Fruit fly (Drosophila melanogaster) whole organism, embryonic: ENCODE data around the gene Der-2.
A peak's percentile ranks its signal among the peaks of the same experiment; 100 is the strongest.

Experiments
- Antp ChIP-seq: fragments of 200-800 bp; sonication (Bioruptor generic); optimal IDR thresholded peaks from 3 replicates; lab custom pipeline; 2016; ENCODE audit warnings: missing biosample characterization, missing genetic modification characterization
- CG10267 ChIP-seq: fragments of 200-800 bp; sonication (Bioruptor generic); optimal IDR thresholded peaks from 2 replicates; lab custom pipeline; 2018; ENCODE audit warnings: missing biosample characterization, mild to moderate bottlenecking, missing genetic modification characterization, moderate library complexity
- CG12236 ChIP-seq: fragments of 200-800 bp; sonication (Bioruptor generic); optimal IDR thresholded peaks from 2 replicates; lab custom pipeline; 2016; ENCODE audit warnings: missing biosample characterization, missing genetic modification characterization
- CG12299 ChIP-seq: fragments of 200-800 bp; sonication (Bioruptor generic); optimal IDR thresholded peaks from 2 replicates; lab custom pipeline; 2018; ENCODE audit warnings: missing biosample characterization, mild to moderate bottlenecking, missing genetic modification characterization
- CG12391 ChIP-seq: fragments of 200-800 bp; sonication (Bioruptor generic); optimal IDR thresholded peaks from 3 replicates; lab custom pipeline; 2018; ENCODE audit warnings: missing biosample characterization, mild to moderate bottlenecking, missing genetic modification characterization, moderate library complexity
- CG14441 ChIP-seq: fragments of 200-800 bp; sonication (Bioruptor generic); IDR thresholded peaks from 2 replicates; pipeline ENCODE4 v1.3.6; 2022; ENCODE audit warnings: missing biosample characterization, missing genetic modification characterization
- CG17361 ChIP-seq: fragments of 200-800 bp; sonication (Bioruptor generic); IDR thresholded peaks from 3 replicates; pipeline ENCODE4 v1.3.6; 2022; ENCODE audit warnings: missing biosample characterization, missing genetic modification characterization
- CG2712 ChIP-seq: fragments of 200-800 bp; optimal IDR thresholded peaks from 3 replicates; lab custom pipeline; 2019; ENCODE audit warnings: missing biosample characterization, mild to moderate bottlenecking, missing genetic modification characterization, moderate library complexity
- CG32772 ChIP-seq: fragments of 200-800 bp; sonication (Bioruptor generic); IDR thresholded peaks from 2 replicates; pipeline ENCODE4 v1.3.6; 2022; ENCODE audit warnings: missing biosample characterization, missing genetic modification characterization
- CG33213 ChIP-seq: fragments of 200-800 bp; sonication (Bioruptor generic); optimal IDR thresholded peaks from 3 replicates; lab custom pipeline; 2016; ENCODE audit warnings: missing biosample characterization, missing genetic modification characterization
- CG3995 ChIP-seq: fragments of 200-800 bp; sonication (Bioruptor generic); optimal IDR thresholded peaks from 3 replicates; lab custom pipeline; 2016; ENCODE audit warnings: missing biosample characterization, missing genetic modification characterization
- CG7357 ChIP-seq: fragments of 200-800 bp; sonication (Bioruptor generic); IDR thresholded peaks from 3 replicates; pipeline ENCODE4 v1.3.6; 2022; ENCODE audit warnings: missing biosample characterization, missing genetic modification characterization
- CG7745 ChIP-seq: fragments of 200-800 bp; sonication (Bioruptor generic); optimal IDR thresholded peaks from 2 replicates; lab custom pipeline; 2018; ENCODE audit warnings: missing biosample characterization, mild to moderate bottlenecking, missing genetic modification characterization, moderate library complexity
- CG7928 ChIP-seq: fragments of 200-800 bp; sonication (Bioruptor generic); optimal IDR thresholded peaks from 2 replicates; lab custom pipeline; 2017; ENCODE audit warnings: missing biosample characterization, mild to moderate bottlenecking, missing genetic modification characterization
- CG9215 ChIP-seq: fragments of 200-800 bp; sonication (Bioruptor generic); IDR thresholded peaks from 2 replicates; pipeline ENCODE4 v1.3.6; 2022; ENCODE audit warnings: missing biosample characterization, missing genetic modification characterization
- CG9876 ChIP-seq: fragments of 200-800 bp; sonication (Bioruptor generic); optimal IDR thresholded peaks from 2 replicates; lab custom pipeline; 2016; ENCODE audit warnings: missing biosample characterization, missing genetic modification characterization
- CrebB ChIP-seq: fragments of 200-800 bp; sonication (Bioruptor generic); optimal IDR thresholded peaks from 3 replicates; lab custom pipeline; 2018; ENCODE audit warnings: missing biosample characterization, mild to moderate bottlenecking, missing genetic modification characterization
- Elba2 ChIP-seq: fragments of 200-800 bp; sonication (Bioruptor generic); optimal IDR thresholded peaks from 3 replicates; lab custom pipeline; 2016; ENCODE audit warnings: missing biosample characterization, missing genetic modification characterization
- Lim3 ChIP-seq: fragments of 200-800 bp; sonication (Bioruptor generic); IDR thresholded peaks from 2 replicates; pipeline ENCODE4 v1.3.6; 2022; ENCODE audit warnings: missing biosample characterization, missing genetic modification characterization
- Med ChIP-seq: fragments of 200-800 bp; sonication (Bioruptor generic); peaks from one replicate; lab custom pipeline; 2016; ENCODE audit warnings: missing biosample characterization, missing genetic modification characterization, mild to moderate bottlenecking, inconsistent platforms, moderate library complexity
- Nf-YB ChIP-seq: fragments of 200-800 bp; sonication (Bioruptor generic); optimal IDR thresholded peaks from 3 replicates; lab custom pipeline; 2019; ENCODE audit warnings: missing biosample characterization, mild to moderate bottlenecking, missing genetic modification characterization, moderate library complexity
- Oaz ChIP-seq: fragments of 200-800 bp; sonication (Bioruptor generic); IDR thresholded peaks from 2 replicates; pipeline ENCODE4 v1.3.6; 2022; ENCODE audit warnings: missing biosample characterization, missing genetic modification characterization
- Pdp1 ChIP-seq, 2 experiments: fragments of 200-800 bp; sonication (Bioruptor generic); optimal IDR thresholded peaks; 3 replicates each; lab custom pipeline; 2016; ENCODE audit warnings: missing biosample characterization in 2 of 2, missing genetic modification characterization in 2 of 2, mild to moderate bottlenecking in 1 of 2, moderate library complexity in 1 of 2
- Side ChIP-seq: fragments of 200-800 bp; sonication (Bioruptor generic); optimal IDR thresholded peaks from 2 replicates; lab custom pipeline; 2016; ENCODE audit warnings: missing biosample characterization, missing genetic modification characterization
- al ChIP-seq: fragments of 200-800 bp; sonication (Bioruptor generic); IDR thresholded peaks from 2 replicates; pipeline ENCODE4 v1.3.6; 2022; ENCODE audit warnings: missing biosample characterization, missing genetic modification characterization
- bcd ChIP-seq: fragments of 200-800 bp; sonication (Bioruptor generic); optimal IDR thresholded peaks from 2 replicates; lab custom pipeline; 2017; ENCODE audit warnings: missing biosample characterization, mild to moderate bottlenecking, missing genetic modification characterization
- caup ChIP-seq: fragments of 200-800 bp; sonication (Bioruptor generic); optimal IDR thresholded peaks from 3 replicates; lab custom pipeline; 2017; ENCODE audit warnings: missing biosample characterization, mild to moderate bottlenecking, missing genetic modification characterization, moderate library complexity; ENCODE audit not compliant: severe bottlenecking
- dmrt11E ChIP-seq: fragments of 200-800 bp; sonication (Bioruptor generic); optimal IDR thresholded peaks from 3 replicates; lab custom pipeline; 2018; ENCODE audit warnings: missing biosample characterization, mild to moderate bottlenecking, missing genetic modification characterization, moderate library complexity
- gcm2 ChIP-seq: fragments of 200-800 bp; sonication (Bioruptor generic); optimal IDR thresholded peaks from 2 replicates; lab custom pipeline; 2016; ENCODE audit warnings: missing biosample characterization, missing genetic modification characterization
- grn ChIP-seq: fragments of 200-800 bp; sonication (Bioruptor generic); optimal IDR thresholded peaks from 3 replicates; lab custom pipeline; 2017; ENCODE audit warnings: missing biosample characterization, missing genetic modification characterization
- ham ChIP-seq: fragments of 200-800 bp; sonication (Bioruptor generic); IDR thresholded peaks from 2 replicates; pipeline ENCODE4 v1.3.6; 2022; ENCODE audit warnings: missing biosample characterization, missing genetic modification characterization
- ken ChIP-seq: fragments of 200-800 bp; sonication (Bioruptor generic); IDR thresholded peaks from 3 replicates; pipeline ENCODE4 v1.3.6; 2022; ENCODE audit warnings: missing biosample characterization, missing genetic modification characterization
- oc ChIP-seq: fragments of 200-800 bp; sonication (Bioruptor generic); optimal IDR thresholded peaks from 2 replicates; lab custom pipeline; 2018; ENCODE audit warnings: missing biosample characterization, mild to moderate bottlenecking, missing genetic modification characterization, moderate library complexity
- pan ChIP-seq, 4 experiments: fragments of >200 bp in 3 of 4; fragments of 200-800 bp in 1 of 4; sonication (Bioruptor generic) in 1 of 4; optimal IDR thresholded peaks in 3 of 4; IDR thresholded peaks in 1 of 4; 2 replicates each; pipeline versions ENCODE4 v1.3.6 to Lab custom; 2017 to 2022; ENCODE audit warnings: missing biosample characterization in 2 of 4, missing genetic modification characterization in 2 of 4, mixed read lengths in 1 of 4
- pfk ChIP-seq: fragments of 200-800 bp; sonication (Bioruptor generic); optimal IDR thresholded peaks from 2 replicates; lab custom pipeline; 2018; ENCODE audit warnings: missing biosample characterization, mild to moderate bottlenecking, missing genetic modification characterization, moderate library complexity
- pros ChIP-seq: fragments of 200-800 bp; sonication (Bioruptor generic); optimal IDR thresholded peaks from 3 replicates; lab custom pipeline; 2019; ENCODE audit warnings: missing biosample characterization, mild to moderate bottlenecking, missing genetic modification characterization, moderate library complexity
- salm ChIP-seq: fragments of 200-800 bp; sonication (Bioruptor generic); optimal IDR thresholded peaks from 2 replicates; lab custom pipeline; 2018; ENCODE audit warnings: missing biosample characterization, mild to moderate bottlenecking, missing genetic modification characterization
- sr ChIP-seq: fragments of 200-800 bp; sonication (Bioruptor generic); IDR thresholded peaks from 3 replicates; pipeline ENCODE4 v1.3.6; 2022; ENCODE audit warnings: missing biosample characterization, missing genetic modification characterization
- stc ChIP-seq: fragments of 200-800 bp; sonication (Bioruptor generic); IDR thresholded peaks from 2 replicates; pipeline ENCODE4 v1.3.6; 2022; ENCODE audit warnings: missing biosample characterization, missing genetic modification characterization
- tgo ChIP-seq: fragments of 200-800 bp; sonication (Bioruptor generic); IDR thresholded peaks from 3 replicates; pipeline ENCODE4 v1.3.6; 2022; ENCODE audit warnings: missing biosample characterization, missing genetic modification characterization
- tll ChIP-seq, 2 experiments: fragments of 200-800 bp in 1 of 2; fragments of >200 bp in 1 of 2; sonication (Bioruptor generic) in 1 of 2; optimal IDR thresholded peaks; 2 replicates each; lab custom pipeline; 2017 to 2019; ENCODE audit warnings: missing biosample characterization in 2 of 2, missing genetic modification characterization in 2 of 2, mild to moderate bottlenecking in 1 of 2, moderate library complexity in 1 of 2
- toy ChIP-seq: fragments of 200-800 bp; sonication (Bioruptor generic); IDR thresholded peaks from 2 replicates; pipeline ENCODE4 v1.3.6; 2022; ENCODE audit warnings: missing biosample characterization, missing genetic modification characterization
- trem ChIP-seq: fragments of 200-800 bp; optimal IDR thresholded peaks from 3 replicates; lab custom pipeline; 2019; ENCODE audit warnings: missing biosample characterization, mild to moderate bottlenecking, missing genetic modification characterization, moderate library complexity
- vnd ChIP-seq: fragments of 200-800 bp; sonication (Bioruptor generic); IDR thresholded peaks from 3 replicates; pipeline ENCODE4 v1.3.6; 2022; ENCODE audit warnings: missing biosample characterization, missing genetic modification characterization; ENCODE audit not compliant: partially characterized antibody
- vvl ChIP-seq: fragments of 200-800 bp; sonication (Bioruptor generic); IDR thresholded peaks from 2 replicates; pipeline ENCODE4 v1.3.6; 2022; ENCODE audit warnings: missing biosample characterization, missing genetic modification characterization
- zen ChIP-seq: fragments of 200-800 bp; sonication (Bioruptor generic); optimal IDR thresholded peaks from 3 replicates; lab custom pipeline; 2018; ENCODE audit warnings: missing biosample characterization, mild to moderate bottlenecking, missing genetic modification characterization, moderate library complexity
- zen2 ChIP-seq: fragments of 200-800 bp; sonication (Bioruptor generic); IDR thresholded peaks from 3 replicates; pipeline ENCODE4 v1.3.6; 2022; ENCODE audit warnings: missing biosample characterization, missing genetic modification characterization; ENCODE audit not compliant: partially characterized antibody

The Der-2 gene

DNA sequence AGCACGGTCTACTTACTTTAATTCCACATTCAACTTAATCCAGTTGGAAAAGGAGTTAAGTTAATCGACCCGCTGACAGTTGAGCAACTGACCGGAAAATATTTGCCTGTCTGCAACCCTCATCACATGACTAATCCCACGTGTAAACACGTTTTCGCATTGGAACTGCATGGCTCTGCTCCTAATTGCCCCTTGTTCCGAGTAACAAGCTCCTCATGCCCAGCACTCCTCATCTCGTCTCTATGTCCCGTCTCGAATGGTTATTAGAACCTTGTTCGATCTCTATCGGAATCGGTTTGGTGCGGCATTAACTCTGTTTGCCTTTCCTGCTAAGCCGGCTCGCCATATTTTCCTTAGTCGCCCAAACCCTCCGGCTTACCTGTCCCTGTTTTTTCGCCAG lies 42.2 kb upstream of the Der-2 start (continued):
- TF ChIP-seq toy (GFP tag; lab: Robert Waterston, UW) (no peak), zen (peak; percentile 96), tll (GFP tag; optimal IDR thresholded peaks at IDR 0.05; lab: Kevin White, UChicago) (peak in 1 of 2 experiments; percentile 50), CG17361 (GFP tag; lab: Robert Waterston, UW) (no peak), Med (GFP tag; lab: Kevin White, UChicago) (peak; percentile 24), Elba2 (GFP tag; lab: Kevin White, UChicago) (peak; percentile 39), tgo (no peak)

dm6 chr3R:16525555-16525954 lies 41.5 kb upstream of the Der-2 start:
- TF ChIP-seq CG12391 (tag; lab: Kevin White, UChicago) (no peak), Lim3 (GFP tag; lab: Robert Waterston, UW) (no peak), dmrt11E (tag; lab: Kevin White, UChicago) (no peak), oc (peak; percentile 79), vvl (peak; percentile 23; the same call in 1 of the 2 replicates), zen (peak; percentile 1), pros (GFP tag; lab: Kevin White, UChicago) (peak; percentile 89), CG9876 (GFP tag; lab: Kevin White, UChicago) (no peak), Nf-YB (GFP tag; lab: Kevin White, UChicago) (peak; percentile 12), sr (GFP tag; lab: Robert Waterston, UW) (peak; percentile 53; the same call in 2 of the 3 replicates), Pdp1 (GFP tag; optimal IDR thresholded peaks at IDR 0.05; lab: Kevin White, UChicago) (peak in 1 of 2 experiments; percentile 57), Med (GFP tag; lab: Kevin White, UChicago) (peak; percentile 47), caup (GFP tag; lab: Kevin White, UChicago) (no peak), tgo (no peak), Oaz (GFP tag; lab: Robert Waterston, UW) (no peak), zen2 (GFP tag; lab: Robert Waterston, UW) (no peak), grn (GFP tag; lab: Kevin White, UChicago) (peak; percentile 62), CG2712 (no peak)
- TF ChIP-seq, all 482 proteins: peak for 9

- TF ChIP-seq trem (tag; lab: Kevin White, UChicago) (peak; percentile 63), stc (GFP tag; lab: Robert Waterston, UW) (no peak), ken (GFP tag; lab: Robert Waterston, UW) (peak; percentile 44; the same call in 1 of the 3 replicates), CG33213 (GFP tag; lab: Kevin White, UChicago) (peak; percentile 15), CG3995 (GFP tag; lab: Kevin White, UChicago) (no peak), vnd (0 out of 3 replicates have a peak, but pooled peaks have one; percentile 33), gcm2 (GFP tag; lab: Kevin White, UChicago) (no peak), ham (GFP tag; lab: Robert Waterston, UW) (no peak), al (no peak), bcd (GFP tag; lab: Kevin White, UChicago) (peak; percentile 53), CG12236 (GFP tag; lab: Kevin White, UChicago) (peak; percentile 66), CG9215 (GFP tag; lab: Robert Waterston, UW) (no peak), CG7745 (tag; lab: Kevin White, UChicago) (peak; percentile 61), CrebB (tag; lab: Kevin White, UChicago) (peak; percentile 7), CG7928 (GFP tag; lab: Kevin White, UChicago) (no peak), CG10267 (tag; lab: Kevin White, UChicago) (no peak), salm (tag; lab: Kevin White, UChicago) (no peak), CG12299 (tag; lab: Kevin White, UChicago) (no peak), Antp (GFP tag; lab: Kevin White, UChicago) (peak; percentile 48), pfk (GFP tag; lab: Kevin White, UChicago) (peak; percentile 46), CG32772 (GFP tag; lab: Robert Waterston, UW) (no peak), Side (GFP tag; lab: Kevin White, UChicago) (peak; percentile 36), CG14441 (GFP tag; lab: Robert Waterston, UW) (0 out of 2 replicates have a peak, but pooled peaks have one; percentile 34), CG7357 (GFP tag; lab: Robert Waterston, UW) (no peak), pan (optimal IDR thresholded peaks at IDR 0.05; lab: Kevin White, UChicago) (no peak), pan (GFP tag; optimal IDR thresholded peaks at IDR 0.05 in 1 of 2, IDR thresholded peaks at IDR 0.05 in 1 of 2) (no peak)
Observed at dm6 chr3R:16524593-16525111, 40.6 kb upstream of the Der-2 start.
